Fruit fly (Drosophila melanogaster): ENCODE measurements around the gene RhoGAP16F.

Gene RhoGAP16F

dm6 chrX:18106686-18107085 lies 13.7 kb downstream of the RhoGAP16F start:
- no peak for TF ChIP-seq Sox14 (GFP tag; optimal IDR thresholded peaks at IDR 0.05)

DNA sequence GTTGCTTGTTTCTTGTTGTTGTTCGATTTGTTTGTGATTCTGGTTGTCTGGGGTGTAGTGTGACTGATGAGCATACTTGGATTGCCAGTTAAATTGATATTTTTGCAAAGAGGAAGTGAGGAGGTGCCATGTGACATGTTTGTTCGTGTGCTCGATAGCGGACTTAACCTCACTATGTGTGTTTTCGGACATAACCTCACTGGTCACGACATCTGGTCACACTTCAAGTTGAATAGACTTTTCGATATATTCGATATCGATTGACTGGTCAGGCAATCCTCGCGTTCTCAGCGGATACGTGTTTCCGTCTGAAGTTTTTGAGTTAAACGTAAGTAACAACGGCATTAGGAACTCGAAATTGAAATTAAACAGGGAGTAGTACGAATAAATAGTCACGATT lies 15.7 kb downstream of the RhoGAP16F start:
- TF ChIP-seq CG6808 (GFP tag; optimal IDR thresholded peaks at IDR 0.05): no peak

dm6 chrX:18114770-18115169 lies 21.8 kb downstream of the RhoGAP16F start:
- TF ChIP-seq CG34406 (GFP tag; optimal IDR thresholded peaks at IDR 0.05) (no peak), fd59A (GFP tag; optimal IDR thresholded peaks at IDR 0.05) (no peak), OdsH (GFP tag; optimal IDR thresholded peaks at IDR 0.05) (no peak), Eip78C (GFP tag) (no peak), CG3919 (GFP tag; optimal IDR thresholded peaks at IDR 0.05) (no peak), Sox15 (GFP tag; optimal IDR thresholded peaks at IDR 0.05) (no peak), fd85E (GFP tag; optimal IDR thresholded peaks at IDR 0.05) (no peak), eg (GFP tag; IDR thresholded peaks at IDR 0.05) (no peak), Eip75B (GFP tag; optimal IDR thresholded peaks at IDR 0.05) (no peak), esn (GFP tag; optimal IDR thresholded peaks at IDR 0.05) (no peak), topi (GFP tag; optimal IDR thresholded peaks at IDR 0.05) (no peak), pdm3 (GFP tag; optimal IDR thresholded peaks at IDR 0.05) (no peak), Sox102F (GFP tag; optimal IDR thresholded peaks at IDR 0.05) (no peak)

DNA sequence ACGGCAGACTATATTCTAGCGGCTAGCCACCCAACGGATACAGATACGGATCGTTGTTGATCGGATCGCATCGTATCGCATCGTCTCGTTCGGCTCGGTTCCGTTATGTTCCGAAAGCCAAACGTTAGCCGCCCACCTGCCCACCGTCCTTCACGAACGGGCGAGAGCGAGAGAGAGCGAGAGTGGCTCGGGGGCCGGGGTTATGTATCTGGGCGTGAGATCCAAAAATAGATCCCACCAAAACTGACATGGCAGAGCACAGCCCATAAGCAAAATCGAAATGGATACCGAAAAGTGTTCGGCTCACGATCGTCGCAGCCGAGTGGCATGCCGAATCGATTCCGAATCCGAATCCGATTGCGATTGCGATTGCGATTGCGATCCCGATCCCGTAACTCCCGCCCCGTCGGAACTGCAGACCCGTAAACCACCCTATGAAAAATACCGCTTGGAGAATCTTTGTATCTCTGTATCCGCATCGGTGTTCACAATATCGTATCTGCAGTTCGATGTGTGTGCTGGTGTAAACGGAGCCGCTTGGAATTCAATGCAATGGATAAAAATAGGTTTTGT lies 24.0 kb downstream of the RhoGAP16F start, which contains the start of gene wupA:
wupA (minus strand) TSS at position 112 of the 573 bp plus-strand sequence.
- no peak for TF ChIP-seq CG34406 (GFP tag; optimal IDR thresholded peaks at IDR 0.05)
- no peak for TF ChIP-seq dsx (GFP tag; optimal IDR thresholded peaks at IDR 0.05; ENCODE audit: poor library complexity, severe bottlenecking)
- TF ChIP-seq topi (GFP tag; optimal IDR thresholded peaks at IDR 0.05): no peak
- no peak for TF ChIP-seq CG10669 (GFP tag; optimal IDR thresholded peaks at IDR 0.05)
- no peak for TF ChIP-seq Met (GFP tag; optimal IDR thresholded peaks at IDR 0.05)
- no peak for TF ChIP-seq fd59A (GFP tag; optimal IDR thresholded peaks at IDR 0.05)
- no peak for TF ChIP-seq Hr38 (GFP tag; optimal IDR thresholded peaks at IDR 0.05)
- TF ChIP-seq Blimp-1 (GFP tag; optimal IDR thresholded peaks at IDR 0.05): no peak
- no peak for TF ChIP-seq dac (GFP tag; optimal IDR thresholded peaks at IDR 0.05)
- TF ChIP-seq Eip75B (GFP tag; optimal IDR thresholded peaks at IDR 0.05): no peak

DNA sequence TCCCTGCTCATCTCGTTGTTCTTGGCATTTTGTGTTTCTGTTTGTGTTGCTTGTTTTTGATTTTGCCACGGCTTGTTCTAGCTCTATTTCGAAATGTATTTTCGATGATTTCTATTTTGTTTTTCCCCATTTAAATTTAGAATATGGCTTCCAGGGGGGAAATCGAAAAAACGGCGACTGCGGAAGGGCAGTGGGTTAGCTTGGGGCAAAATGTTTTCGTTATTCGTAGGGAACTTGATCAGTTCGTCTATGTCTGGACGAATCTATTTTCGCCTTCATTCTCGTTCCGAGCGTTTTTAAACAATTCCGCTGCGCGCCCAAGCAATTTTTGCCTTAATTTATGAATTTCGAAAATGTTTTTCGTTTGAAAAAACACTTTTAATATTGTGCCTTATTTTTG lies 25.6 kb downstream of the RhoGAP16F start:
- TF ChIP-seq fkh (GFP tag; optimal IDR thresholded peaks at IDR 0.05): no peak
- TF ChIP-seq Eip93F (GFP tag; optimal IDR thresholded peaks at IDR 0.05): no peak

dm6 chrX:18125520-18125919 lies 32.6 kb downstream of the RhoGAP16F start:
- TF ChIP-seq CG7368 (GFP tag; optimal IDR thresholded peaks at IDR 0.05) (no peak), CG6276 (GFP tag; optimal IDR thresholded peaks at IDR 0.05) (no peak), CG8632 (GFP tag; optimal IDR thresholded peaks at IDR 0.05) (no peak), dac (GFP tag; optimal IDR thresholded peaks at IDR 0.05) (no peak), CG8119 (GFP tag; IDR thresholded peaks at IDR 0.05) (0 out of 3 replicates have a peak, but pooled peaks have one; percentile 13), Eip93F (GFP tag; optimal IDR thresholded peaks at IDR 0.05) (no peak), fd85E (GFP tag; optimal IDR thresholded peaks at IDR 0.05) (no peak)

DNA sequence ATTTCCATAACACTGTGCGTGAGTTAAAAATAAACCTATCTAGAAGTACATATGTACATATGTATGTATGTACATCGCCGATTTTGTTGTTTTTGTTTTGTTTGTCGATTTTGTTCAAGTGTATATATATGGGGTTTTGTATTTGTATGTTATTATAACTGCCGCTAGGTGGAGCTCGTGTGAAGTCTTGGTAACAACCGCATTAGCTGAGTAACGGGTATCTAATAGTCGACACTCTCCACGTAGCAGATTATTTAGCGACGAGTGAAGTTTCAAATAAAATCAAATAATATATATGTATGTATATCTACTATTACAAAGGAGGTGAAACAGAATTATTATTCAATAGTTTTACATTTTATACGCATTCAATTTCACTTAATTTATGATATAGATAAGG lies 36.4 kb downstream of the RhoGAP16F start:
- TF ChIP-seq Lpt (GFP tag; optimal IDR thresholded peaks at IDR 0.05): no peak
- TF ChIP-seq Sox15 (GFP tag; optimal IDR thresholded peaks at IDR 0.05): no peak
- TF ChIP-seq topi (GFP tag; optimal IDR thresholded peaks at IDR 0.05): no peak
- no peak for TF ChIP-seq CG8632 (GFP tag; optimal IDR thresholded peaks at IDR 0.05)
- no peak for TF ChIP-seq esn (GFP tag; optimal IDR thresholded peaks at IDR 0.05)
- no peak for TF ChIP-seq CG15336 (GFP tag; IDR thresholded peaks at IDR 0.05)
- TF ChIP-seq CG31627 (GFP tag; optimal IDR thresholded peaks at IDR 0.05): no peak
- TF ChIP-seq CG4318 (GFP tag; optimal IDR thresholded peaks at IDR 0.05): no peak
- no peak for TF ChIP-seq fkh (GFP tag; optimal IDR thresholded peaks at IDR 0.05)
- TF ChIP-seq CG16779 (tag; optimal IDR thresholded peaks at IDR 0.05): no peak
- no peak for TF ChIP-seq Eip75B (GFP tag; optimal IDR thresholded peaks at IDR 0.05)
- TF ChIP-seq Eip78C (GFP tag): no peak
- no peak for TF ChIP-seq CG8319 (GFP tag; optimal IDR thresholded peaks at IDR 0.05)
- no peak for TF ChIP-seq CG7368 (GFP tag; optimal IDR thresholded peaks at IDR 0.05)
- no peak for TF ChIP-seq CG6808 (GFP tag; optimal IDR thresholded peaks at IDR 0.05)
- TF ChIP-seq CG11294 (GFP tag; IDR thresholded peaks at IDR 0.05): no peak
- TF ChIP-seq ss (GFP tag; optimal IDR thresholded peaks at IDR 0.05): no peak
- no peak for TF ChIP-seq CG34406 (GFP tag; optimal IDR thresholded peaks at IDR 0.05)
- no peak for TF ChIP-seq CG3919 (GFP tag; optimal IDR thresholded peaks at IDR 0.05)
- no peak for TF ChIP-seq acj6 (GFP tag; optimal IDR thresholded peaks at IDR 0.05)

All from whole organism, prepupa.